Fruit fly (Drosophila melanogaster) whole organism, prepupa: ENCODE data around the gene Rpn12R.

Source experiments
- Blimp-1 ChIP-seq: fragments of 200-800 bp; sonication (Bioruptor generic); optimal IDR thresholded peaks from 3 replicates; lab custom pipeline; 2017; ENCODE audit warnings: missing biosample characterization, missing genetic modification characterization, mild to moderate bottlenecking, moderate library complexity, missing genetic modification reagents
- CG10631 ChIP-seq: fragments of 200-800 bp; sonication (Bioruptor generic); optimal IDR thresholded peaks from 2 replicates; lab custom pipeline; 2016; ENCODE audit warnings: missing biosample characterization, missing genetic modification characterization
- CG11294 ChIP-seq: fragments of 200-800 bp; sonication (Bioruptor generic); IDR thresholded peaks from 2 replicates; pipeline ENCODE4 v1.3.6; 2022; ENCODE audit warnings: missing biosample characterization, missing genetic modification characterization
- CG11762 ChIP-seq: fragments of 200-800 bp; sonication (Bioruptor generic); optimal IDR thresholded peaks from 3 replicates; lab custom pipeline; 2016; ENCODE audit warnings: missing biosample characterization, missing genetic modification characterization; ENCODE audit not compliant: insufficient read depth
- CG15336 ChIP-seq: fragments of 200-800 bp; sonication (Bioruptor generic); IDR thresholded peaks from 2 replicates; pipeline ENCODE4 v1.3.6; 2022; ENCODE audit warnings: missing biosample characterization, missing genetic modification characterization
- CG16779 ChIP-seq: fragments of 200-800 bp; sonication (Bioruptor generic); optimal IDR thresholded peaks from 3 replicates; lab custom pipeline; 2017; ENCODE audit warnings: missing biosample characterization, mild to moderate bottlenecking, missing genetic modification characterization
- CG3032 ChIP-seq: fragments of 200-800 bp; optimal IDR thresholded peaks from 2 replicates; lab custom pipeline; 2019; ENCODE audit warnings: missing biosample characterization, mild to moderate bottlenecking, missing genetic modification characterization, moderate library complexity
- CG3919 ChIP-seq: fragments of 200-800 bp; sonication (Bioruptor generic); optimal IDR thresholded peaks from 3 replicates; lab custom pipeline; 2016; ENCODE audit warnings: missing biosample characterization, missing genetic modification characterization
- CG6792 ChIP-seq: fragments of 200-800 bp; sonication (Bioruptor generic); optimal IDR thresholded peaks from 3 replicates; lab custom pipeline; 2016; ENCODE audit warnings: missing biosample characterization, missing genetic modification characterization
- CG7368 ChIP-seq: fragments of 200-800 bp; sonication (Bioruptor generic); optimal IDR thresholded peaks from 3 replicates; lab custom pipeline; 2016; ENCODE audit warnings: missing biosample characterization, missing genetic modification characterization
- CG8119 ChIP-seq: fragments of 200-800 bp; sonication (Bioruptor generic); IDR thresholded peaks from 3 replicates; pipeline ENCODE4 v1.3.6; 2022; ENCODE audit warnings: missing biosample characterization, missing genetic modification characterization
- CG9139 ChIP-seq: fragments of 200-800 bp; sonication (Bioruptor generic); optimal IDR thresholded peaks from 3 replicates; lab custom pipeline; 2017; ENCODE audit warnings: missing biosample characterization, mild to moderate bottlenecking, missing genetic modification characterization
- Eip78C ChIP-seq: fragments of 200-800 bp; sonication (Bioruptor generic); peaks from one replicate; lab custom pipeline; 2016; ENCODE audit warnings: missing biosample characterization, missing genetic modification characterization
- Gug ChIP-seq: fragments of 200-800 bp; sonication (Bioruptor generic); IDR thresholded peaks from 2 replicates; pipeline ENCODE4 v1.3.6; 2022; ENCODE audit warnings: missing biosample characterization, missing genetic modification characterization
- Lpt ChIP-seq: fragments of 200-800 bp; sonication (Bioruptor generic); optimal IDR thresholded peaks from 3 replicates; lab custom pipeline; 2016; ENCODE audit warnings: missing biosample characterization, missing genetic modification characterization
- Met ChIP-seq: fragments of 200-800 bp; sonication (Bioruptor generic); optimal IDR thresholded peaks from 3 replicates; lab custom pipeline; 2016; ENCODE audit warnings: missing biosample characterization, missing genetic modification characterization
- OdsH ChIP-seq: fragments of 200-800 bp; sonication (Bioruptor generic); optimal IDR thresholded peaks from 3 replicates; lab custom pipeline; 2016; ENCODE audit warnings: missing biosample characterization, missing genetic modification characterization
- Sox102F ChIP-seq: fragments of 200-800 bp; sonication (Bioruptor generic); optimal IDR thresholded peaks from 2 replicates; lab custom pipeline; 2016; ENCODE audit warnings: missing biosample characterization, mild to moderate bottlenecking, missing genetic modification characterization
- Sox14 ChIP-seq: fragments of 200-800 bp; sonication (Bioruptor generic); optimal IDR thresholded peaks from 3 replicates; lab custom pipeline; 2016; ENCODE audit warnings: missing biosample characterization, missing genetic modification characterization
- achi ChIP-seq: fragments of 200-800 bp; sonication (Bioruptor generic); optimal IDR thresholded peaks from 3 replicates; lab custom pipeline; 2016; ENCODE audit warnings: missing biosample characterization, missing genetic modification characterization
- cyc ChIP-seq: fragments of 200-800 bp; sonication (Bioruptor generic); optimal IDR thresholded peaks from 3 replicates; lab custom pipeline; 2016; ENCODE audit warnings: missing biosample characterization, missing genetic modification characterization
- dac ChIP-seq: fragments of 200-800 bp; sonication (Bioruptor generic); optimal IDR thresholded peaks from 2 replicates; lab custom pipeline; 2017; ENCODE audit warnings: missing biosample characterization, mild to moderate bottlenecking, missing genetic modification characterization
- dsx ChIP-seq: fragments of 200-800 bp; optimal IDR thresholded peaks from 3 replicates; lab custom pipeline; 2019; ENCODE audit warnings: missing biosample characterization, mild to moderate bottlenecking, missing genetic modification characterization, moderate library complexity; ENCODE audit not compliant: poor library complexity, severe bottlenecking
- eg ChIP-seq: fragments of 200-800 bp; sonication (Bioruptor generic); IDR thresholded peaks from 3 replicates; pipeline ENCODE4 v1.3.6; 2022; ENCODE audit warnings: missing biosample characterization, missing genetic modification characterization
- fd59A ChIP-seq: fragments of 200-800 bp; sonication (Bioruptor generic); optimal IDR thresholded peaks from 2 replicates; lab custom pipeline; 2017; ENCODE audit warnings: missing biosample characterization, mild to moderate bottlenecking, missing genetic modification characterization, missing genetic modification reagents
- fd85E ChIP-seq: fragments of 200-800 bp; sonication (Bioruptor generic); optimal IDR thresholded peaks from 3 replicates; lab custom pipeline; 2016; ENCODE audit warnings: missing biosample characterization, missing genetic modification characterization
- fkh ChIP-seq: fragments of 200-800 bp; sonication (Bioruptor generic); optimal IDR thresholded peaks from 3 replicates; lab custom pipeline; 2017; ENCODE audit warnings: missing biosample characterization, mild to moderate bottlenecking, missing genetic modification characterization, moderate library complexity
- net ChIP-seq: fragments of 200-800 bp; sonication (Bioruptor generic); optimal IDR thresholded peaks from 3 replicates; lab custom pipeline; 2016; ENCODE audit warnings: missing biosample characterization, missing genetic modification characterization
- salr ChIP-seq, 2 experiments: fragments of 200-800 bp; sonication (Bioruptor generic); optimal IDR thresholded peaks; 3 replicates each; lab custom pipeline; 2016 to 2018; ENCODE audit warnings: missing biosample characterization in 2 of 2, missing genetic modification characterization in 2 of 2, mild to moderate bottlenecking in 1 of 2
- spab ChIP-seq: fragments of 200-800 bp; sonication (Bioruptor generic); optimal IDR thresholded peaks from 2 replicates; lab custom pipeline; 2017; ENCODE audit warnings: missing biosample characterization, mild to moderate bottlenecking, missing genetic modification characterization, missing genetic modification reagents
- svp ChIP-seq: fragments of 200-800 bp; sonication (Bioruptor generic); peaks from one replicate; lab custom pipeline; 2016; ENCODE audit warnings: missing biosample characterization, missing genetic modification characterization
- topi ChIP-seq: fragments of 200-800 bp; sonication (Bioruptor generic); optimal IDR thresholded peaks from 3 replicates; lab custom pipeline; 2016; ENCODE audit warnings: missing biosample characterization, missing genetic modification characterization
- vri ChIP-seq: fragments of 200-800 bp; sonication (Bioruptor generic); optimal IDR thresholded peaks from 3 replicates; lab custom pipeline; 2016; ENCODE audit warnings: missing biosample characterization, mild to moderate bottlenecking, missing genetic modification characterization

Rpn12R gene

DNA sequence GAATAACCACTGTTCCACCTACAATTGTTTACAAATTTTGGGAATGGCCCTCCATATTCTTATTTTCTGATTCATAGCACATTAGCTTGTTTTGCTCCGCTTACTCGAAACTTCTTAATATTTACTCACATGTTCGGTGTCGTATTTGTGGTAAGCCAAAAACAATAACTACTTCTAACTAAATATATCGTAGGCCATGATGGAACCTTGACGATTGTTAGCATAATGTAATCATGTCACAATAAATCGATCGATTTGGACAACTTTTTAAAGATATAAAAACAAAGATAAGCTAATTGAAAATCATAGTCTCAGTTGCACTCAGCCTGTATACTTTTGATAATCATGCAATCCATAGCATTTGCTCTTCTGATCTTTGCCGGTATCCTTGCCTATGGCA, 12.1 kb upstream of the Rpn12R start, which contains the start of gene EAChm:
EAChm (plus strand) TSS at position 301 of the 400 bp plus-strand sequence.
- no peak for TF ChIP-seq Sox14 (GFP tag; lab: Kevin White, UChicago)
- no peak for TF ChIP-seq dac
- TF ChIP-seq fd85E (GFP tag; lab: Kevin White, UChicago) = no peak
- TF ChIP-seq CG10631 (GFP tag; lab: Kevin White, UChicago) = no peak
- TF ChIP-seq svp = no peak
- TF ChIP-seq cyc (GFP tag; lab: Kevin White, UChicago) = no peak
- no peak for TF ChIP-seq CG8119 (GFP tag; lab: Robert Waterston, UW)
- TF ChIP-seq fkh (GFP tag; lab: Kevin White, UChicago) = no peak
- TF ChIP-seq topi (GFP tag; lab: Kevin White, UChicago) = no peak
- no peak for TF ChIP-seq Lpt (GFP tag; lab: Kevin White, UChicago)
- no peak for TF ChIP-seq CG16779 (tag; lab: Kevin White, UChicago)
- no peak for TF ChIP-seq Gug
- no peak for TF ChIP-seq eg (GFP tag; lab: Robert Waterston, UW)
- TF ChIP-seq Met = no peak
- TF ChIP-seq CG6792 (GFP tag; lab: Kevin White, UChicago) = no peak
- TF ChIP-seq CG9139 (GFP tag; lab: Kevin White, UChicago) = no peak
- no peak for TF ChIP-seq achi (GFP tag; lab: Kevin White, UChicago)
- TF ChIP-seq CG11762 (GFP tag; lab: Kevin White, UChicago) = no peak
- no peak for TF ChIP-seq CG11294 (GFP tag; lab: Robert Waterston, UW)
- TF ChIP-seq dsx (GFP tag; lab: Kevin White, UChicago) = no peak
- TF ChIP-seq, all 60 proteins: peak for 0

- TF ChIP-seq fkh (GFP tag; lab: Kevin White, UChicago) = peak; percentile 62
- no peak for TF ChIP-seq CG16779 (tag; lab: Kevin White, UChicago)
- TF ChIP-seq OdsH (GFP tag; lab: Kevin White, UChicago) = no peak
- TF ChIP-seq, all 60 proteins: peak for 1
Observed at dm6 chr3L:15054035-15054434, 11.7 kb upstream of the Rpn12R start, which contains the start of gene CG18649. CG18649 (minus strand) TSS chr3L:15054135.

DNA sequence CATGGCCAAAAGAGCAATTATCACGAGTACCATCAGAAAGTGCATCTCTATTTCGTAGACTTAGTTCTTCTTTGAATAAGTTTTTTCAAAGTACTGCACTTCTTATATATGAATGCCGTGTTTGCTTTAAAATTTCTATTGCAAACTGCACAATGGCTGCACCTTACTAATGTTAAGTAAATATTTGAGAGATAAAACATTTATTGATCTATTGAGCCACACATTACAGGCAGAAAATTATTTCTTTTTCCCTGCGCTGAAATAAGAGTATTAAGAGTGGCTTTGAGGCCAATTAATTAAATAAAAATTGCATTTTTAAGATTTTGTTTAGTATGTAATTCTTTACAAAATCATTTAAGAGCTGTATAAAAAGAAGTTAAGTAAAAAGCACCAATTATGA, 10.9 kb upstream of the Rpn12R start, which contains the start of gene CG43680:
CG43680 (minus strand) TSS at position 101 of the 400 bp plus-strand sequence.
- TF ChIP-seq topi (GFP tag; lab: Kevin White, UChicago) (no peak), Blimp-1 (no peak)

- TF ChIP-seq fkh (GFP tag; lab: Kevin White, UChicago) (no peak), CG7368 (GFP tag; lab: Kevin White, UChicago) (no peak), vri (no peak), cyc (GFP tag; lab: Kevin White, UChicago) (no peak), CG15336 (GFP tag; lab: Robert Waterston, UW) (no peak), CG3032 (tag; lab: Kevin White, UChicago) (no peak), net (GFP tag; lab: Kevin White, UChicago) (no peak), Sox102F (GFP tag; lab: Kevin White, UChicago) (no peak), svp (no peak), CG9139 (GFP tag; lab: Kevin White, UChicago) (no peak), spab (GFP tag; lab: Kevin White, UChicago) (no peak), Blimp-1 (no peak), Eip78C (no peak), CG3919 (GFP tag; lab: Kevin White, UChicago) (no peak), CG10631 (GFP tag; lab: Kevin White, UChicago) (no peak), salr (GFP tag; optimal IDR thresholded peaks at IDR 0.05; lab: Kevin White, UChicago) (no peak), fd59A (GFP tag; lab: Kevin White, UChicago) (no peak)
Observed at dm6 chr3L:15052390-15052789, 10.0 kb upstream of the Rpn12R start, which contains the start of gene CG13461. CG13461 (minus strand) TSS chr3L:15052490.

DNA sequence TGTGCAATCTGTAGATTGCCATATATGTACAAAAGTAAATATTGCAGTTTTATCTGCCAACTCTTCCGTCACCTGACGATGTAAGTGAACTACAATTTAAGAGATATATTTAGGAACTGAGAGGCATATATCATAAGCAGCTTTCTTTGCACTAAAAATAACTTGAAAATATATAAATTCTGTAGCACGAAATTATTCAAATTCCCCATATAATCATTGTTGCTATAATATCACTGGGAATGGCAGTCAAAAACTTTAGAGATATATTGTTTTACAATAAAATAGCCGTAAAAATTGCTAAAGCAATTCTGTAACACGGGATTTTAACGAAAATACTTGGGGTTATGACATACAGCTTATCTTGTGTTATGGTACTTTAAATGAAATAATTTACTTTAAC, 9.0 kb upstream of the Rpn12R start, which contains the start of gene CG43679:
CG43679 (minus strand) TSS at position 101 of the 400 bp plus-strand sequence.
- TF ChIP-seq dac (no peak), CG16779 (tag; lab: Kevin White, UChicago) (no peak), fd85E (GFP tag; lab: Kevin White, UChicago) (no peak)
